Comparison of ENCODE assay signal across 6 worm cellular contexts in the genomic region with DNA sequence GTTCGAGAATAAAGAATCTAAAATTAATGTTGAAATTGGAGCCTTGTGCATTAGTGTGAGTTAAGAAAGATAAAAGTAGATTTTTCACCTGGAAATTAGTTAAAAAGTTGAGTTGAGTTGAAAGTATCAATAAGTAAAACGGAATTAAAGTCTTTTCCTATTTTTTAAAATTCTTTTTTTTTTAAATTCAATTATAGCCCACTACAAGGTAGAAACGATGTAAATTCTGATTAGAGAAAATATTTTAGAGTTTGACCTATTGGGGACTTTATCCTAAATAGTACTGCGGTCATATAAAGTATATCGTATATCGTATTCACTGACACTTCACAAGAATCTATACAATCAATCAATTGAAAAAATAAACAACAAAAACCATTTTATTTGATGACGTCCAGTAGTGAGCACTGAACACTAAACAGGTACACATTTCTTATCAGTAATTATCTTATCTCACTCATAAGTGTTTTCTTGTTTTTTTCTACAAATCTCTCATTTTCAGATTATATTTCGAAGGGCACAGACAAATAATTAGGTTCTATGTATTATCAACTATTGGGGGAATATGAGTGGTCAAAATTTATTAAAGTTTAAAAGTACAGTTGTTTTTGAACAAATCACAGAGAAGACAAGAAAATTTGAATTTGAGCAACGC.
TF ChIP-seq lines count a peak whose summit lies in the region.

TSS of gene wht-1 (minus strand) at position 51 of the 655 bp plus-strand sequence.

TF ChIP-seq in whole organism, L1 larva, 84 proteins besides CTCF, POLR2A, EP300 and RAD21:
- TF ChIP-seq elt-2 (tag; optimal IDR thresholded peaks at IDR 0.05; lab: Kevin White, UChicago) (peak; percentile 70), grh-1 (GFP tag; IDR thresholded peaks at IDR 0.05; lab: Robert Waterston, UW) (no peak)

TF ChIP-seq in whole organism, L2 larva, 48 proteins besides CTCF, POLR2A, EP300 and RAD21:
- TF ChIP-seq lin-11 (tag; optimal IDR thresholded peaks at IDR 0.05; lab: Kevin White, UChicago) = no peak
- peak; percentile 52 for TF ChIP-seq fos-1 (tag; optimal IDR thresholded peaks at IDR 0.05; lab: Kevin White, UChicago)
- no peak for TF ChIP-seq gmeb-1 (tag; optimal IDR thresholded peaks at IDR 0.05; lab: Kevin White, UChicago)
- peak; percentile 65 for TF ChIP-seq skn-1 (tag; optimal IDR thresholded peaks at IDR 0.05; lab: Kevin White, UChicago)
- TF ChIP-seq mbf-1 (tag; optimal IDR thresholded peaks at IDR 0.05; lab: Kevin White, UChicago) = no peak
- TF ChIP-seq nhr-10 (tag; optimal IDR thresholded peaks at IDR 0.05; lab: Kevin White, UChicago) = no peak
- no peak for TF ChIP-seq sma-9 (GFP tag; optimal IDR thresholded peaks at IDR 0.05; lab: Kevin White, UChicago)
- no peak for TF ChIP-seq sma-9 (tag; optimal IDR thresholded peaks at IDR 0.05; lab: Kevin White, UChicago)
- TF ChIP-seq nhr-25 (tag; optimal IDR thresholded peaks at IDR 0.05; lab: Kevin White, UChicago) = no peak
- peak; percentile 6 for TF ChIP-seq crh-2 (tag; optimal IDR thresholded peaks at IDR 0.05; lab: Kevin White, UChicago)
- no peak for TF ChIP-seq alr-1 (tag; optimal IDR thresholded peaks at IDR 0.05; lab: Kevin White, UChicago)
- TF ChIP-seq ztf-11 (tag; optimal IDR thresholded peaks at IDR 0.05; lab: Kevin White, UChicago) = no peak
- TF ChIP-seq dmd-4 (tag; optimal IDR thresholded peaks at IDR 0.05; lab: Kevin White, UChicago) = no peak
- no peak for TF ChIP-seq nhr-237 (tag; optimal IDR thresholded peaks at IDR 0.05; lab: Kevin White, UChicago)
- TF ChIP-seq unc-62 (GFP tag; optimal IDR thresholded peaks at IDR 0.05; lab: Kevin White, UChicago) = no peak
- TF ChIP-seq nhr-129 (tag; optimal IDR thresholded peaks at IDR 0.05; lab: Kevin White, UChicago) = no peak
- TF ChIP-seq ztf-4 (tag; optimal IDR thresholded peaks at IDR 0.05; lab: Kevin White, UChicago) = no peak

TF ChIP-seq in whole organism, L3 larva, 47 proteins besides CTCF, POLR2A, EP300 and RAD21:
- peak; percentile 85 for TF ChIP-seq elt-2 (tag; optimal IDR thresholded peaks at IDR 0.05; lab: Kevin White, UChicago)
- TF ChIP-seq eor-1 (tag; optimal IDR thresholded peaks at IDR 0.05; lab: Kevin White, UChicago) = no peak
- TF ChIP-seq nhr-43 (tag; optimal IDR thresholded peaks at IDR 0.05; lab: Kevin White, UChicago; ENCODE audit: poor library complexity, severe bottlenecking) = no peak
- peak; percentile 42 for TF ChIP-seq pha-4 (tag; optimal IDR thresholded peaks at IDR 0.05; lab: Kevin White, UChicago)
- no peak for TF ChIP-seq egl-5 (tag; optimal IDR thresholded peaks at IDR 0.05; lab: Kevin White, UChicago)
- TF ChIP-seq pqm-1 (tag; optimal IDR thresholded peaks at IDR 0.05; lab: Kevin White, UChicago) = peak; percentile 94
- TF ChIP-seq nhr-25 (tag; optimal IDR thresholded peaks at IDR 0.05; lab: Kevin White, UChicago) = no peak

TF ChIP-seq in whole organism, L4 larva, 104 proteins besides CTCF, POLR2A, EP300 and RAD21:
- TF ChIP-seq mep-1 (tag; optimal IDR thresholded peaks at IDR 0.05; lab: Kevin White, UChicago) = no peak
- no peak for TF ChIP-seq daf-16 (GFP tag; optimal IDR thresholded peaks at IDR 0.05; lab: Kevin White, UChicago)
- peak; percentile 95 for TF ChIP-seq daf-16 (tag; optimal IDR thresholded peaks at IDR 0.05; lab: Kevin White, UChicago)
- peak; percentile 5 for TF ChIP-seq nhr-48 (tag; optimal IDR thresholded peaks at IDR 0.05; lab: Kevin White, UChicago)
- TF ChIP-seq unc-39 (tag; optimal IDR thresholded peaks at IDR 0.05; lab: Kevin White, UChicago) = no peak
- TF ChIP-seq nhr-77 (tag; optimal IDR thresholded peaks at IDR 0.05; lab: Kevin White, UChicago) = peak; percentile 15
- TF ChIP-seq php-3 (GFP tag; IDR thresholded peaks at IDR 0.05; lab: Robert Waterston, UW) = no peak
- TF ChIP-seq nhr-28 (tag; optimal IDR thresholded peaks at IDR 0.05; lab: Kevin White, UChicago) = peak; percentile 78
- TF ChIP-seq pqm-1 (tag; optimal IDR thresholded peaks at IDR 0.05; lab: Kevin White, UChicago) = peak; percentile 70
- TF ChIP-seq dve-1 (tag; optimal IDR thresholded peaks at IDR 0.05; lab: Kevin White, UChicago; ENCODE audit: insufficient read depth) = peak; percentile 75
- TF ChIP-seq hlh-11 (tag; optimal IDR thresholded peaks at IDR 0.05; lab: Kevin White, UChicago) = peak; percentile 45
- TF ChIP-seq F37D6.2 (tag; optimal IDR thresholded peaks at IDR 0.05; lab: Kevin White, UChicago) = no peak
TF ChIP-seq in whole organism, L4 larva: peak in this region for 7.

TF ChIP-seq in whole organism, late embryonic, 69 proteins besides CTCF, POLR2A, EP300 and RAD21:
- TF ChIP-seq elt-2 (tag; optimal IDR thresholded peaks at IDR 0.05; lab: Kevin White, UChicago) (peak; percentile 88), ceh-2 (tag; optimal IDR thresholded peaks at IDR 0.05; lab: Kevin White, UChicago) (no peak)
TF ChIP-seq in whole organism, late embryonic: peak in this region for 1.

TF ChIP-seq in whole organism, young adult, 124 proteins besides CTCF, POLR2A, EP300 and RAD21:
- TF ChIP-seq nhr-80 (tag; optimal IDR thresholded peaks at IDR 0.05; lab: Kevin White, UChicago) (peak; percentile 45), madf-3 (GFP tag; IDR thresholded peaks at IDR 0.05; lab: Robert Waterston, UW) (no peak)
TF ChIP-seq in whole organism, young adult: peak in this region for 1.
